Worm (Caenorhabditis elegans) whole organism, late embryonic: ENCODE results near the gene F13D12.10.

Source experiments
- C38D4.7 ChIP-seq: fragments of 200-800 bp; sonication (Bioruptor generic); optimal IDR thresholded peaks from 2 replicates; lab custom pipeline; 2018; ENCODE audit warnings: mild to moderate bottlenecking, missing genetic modification characterization, moderate library complexity, missing compliant biosample characterization
- F13H6.1 ChIP-seq: sonication (generic microtip); optimal IDR thresholded peaks from 2 replicates; lab custom pipeline; 2016; ENCODE audit warnings: missing genetic modification characterization, missing compliant biosample characterization
- K02D7.2 ChIP-seq: sonication (generic microtip); optimal IDR thresholded peaks from 2 replicates; lab custom pipeline; 2017; ENCODE audit warnings: mild to moderate bottlenecking, missing genetic modification characterization, missing compliant biosample characterization
- T23F11.4 ChIP-seq: fragments of 200-800 bp; sonication (Bioruptor generic); optimal IDR thresholded peaks from 2 replicates; lab custom pipeline; 2018; ENCODE audit warnings: mild to moderate bottlenecking, missing genetic modification characterization, missing compliant biosample characterization
- ahr-1 ChIP-seq: sonication (generic microtip); optimal IDR thresholded peaks from 2 replicates; lab custom pipeline; 2016; ENCODE audit warnings: missing genetic modification characterization, missing compliant biosample characterization
- ceh-14 ChIP-seq: sonication (generic microtip); optimal IDR thresholded peaks from 2 replicates; lab custom pipeline; 2016; ENCODE audit warnings: missing genotype, missing genetic modification characterization, missing compliant biosample characterization
- ceh-18 ChIP-seq: sonication (generic microtip); optimal IDR thresholded peaks from 2 replicates; lab custom pipeline; 2016; ENCODE audit warnings: missing genetic modification characterization, missing compliant biosample characterization
- ceh-22 ChIP-seq: sonication (generic microtip); optimal IDR thresholded peaks from 2 replicates; lab custom pipeline; 2017; ENCODE audit warnings: missing biosample characterization, missing genetic modification characterization
- ceh-24 ChIP-seq: sonication (generic microtip); optimal IDR thresholded peaks from 2 replicates; lab custom pipeline; 2016; ENCODE audit warnings: mild to moderate bottlenecking, missing genetic modification characterization, missing compliant biosample characterization
- ceh-30 ChIP-seq: fragments of 150-350 bp; optimal IDR thresholded peaks from 2 replicates; lab custom pipeline; 2014; ENCODE audit warnings: missing biosample characterization, missing genetic modification characterization
- ceh-31 ChIP-seq: sonication (generic microtip); optimal IDR thresholded peaks from 2 replicates; lab custom pipeline; 2016; ENCODE audit warnings: missing genetic modification characterization, missing compliant biosample characterization
- ceh-45 ChIP-seq: fragments of 200-800 bp; sonication (Bioruptor generic); IDR thresholded peaks from 2 replicates; pipeline ENCODE4 v1.3.6; 2022; ENCODE audit warnings: missing genetic modification reagents, missing genetic modification characterization, missing compliant biosample characterization
- che-1 ChIP-seq: sonication (generic microtip); optimal IDR thresholded peaks from 2 replicates; lab custom pipeline; 2016; ENCODE audit warnings: mild to moderate bottlenecking, missing genetic modification characterization, missing compliant biosample characterization
- dmd-4 ChIP-seq: sonication (generic microtip); optimal IDR thresholded peaks from 2 replicates; lab custom pipeline; 2016; ENCODE audit warnings: borderline replicate concordance, missing genetic modification characterization, missing compliant biosample characterization
- fkh-6 ChIP-seq: sonication (generic microtip); optimal IDR thresholded peaks from 2 replicates; lab custom pipeline; 2016; ENCODE audit warnings: missing genetic modification characterization, missing compliant biosample characterization
- gmeb-2 ChIP-seq: sonication (generic microtip); optimal IDR thresholded peaks from 2 replicates; lab custom pipeline; 2016; ENCODE audit warnings: missing genetic modification characterization, inconsistent platforms, missing compliant biosample characterization
- hlh-13 ChIP-seq: fragments of 200-800 bp; sonication (Bioruptor generic); optimal IDR thresholded peaks from 2 replicates; lab custom pipeline; 2018; ENCODE audit warnings: mild to moderate bottlenecking, missing genetic modification characterization, missing compliant biosample characterization
- hlh-15 ChIP-seq: sonication (generic microtip); optimal IDR thresholded peaks from 2 replicates; lab custom pipeline; 2016; ENCODE audit warnings: missing genetic modification characterization, missing compliant biosample characterization
- hlh-30 ChIP-seq: sonication (generic microtip); optimal IDR thresholded peaks from 2 replicates; lab custom pipeline; 2017; ENCODE audit warnings: antibody characterized with exemption, missing genetic modification characterization, missing compliant biosample characterization; ENCODE audit not compliant: insufficient read depth
- madf-2 ChIP-seq: sonication (generic microtip); optimal IDR thresholded peaks from 2 replicates; lab custom pipeline; 2017; ENCODE audit warnings: missing genetic modification characterization, missing compliant biosample characterization
- nfya-1 ChIP-seq: sonication (generic microtip); optimal IDR thresholded peaks from 2 replicates; lab custom pipeline; 2017; ENCODE audit warnings: missing genetic modification characterization, mild to moderate bottlenecking, missing compliant biosample characterization, antibody characterized with exemption, moderate library complexity
- nhr-11 ChIP-seq: fragments of 150-350 bp; optimal IDR thresholded peaks from 2 replicates; lab custom pipeline; 2014; ENCODE audit warnings: missing biosample characterization, missing genetic modification characterization
- npax-4 ChIP-seq: sonication (generic microtip); optimal IDR thresholded peaks from 2 replicates; lab custom pipeline; 2016; ENCODE audit warnings: missing genetic modification characterization, missing compliant biosample characterization
- odd-2 ChIP-seq: sonication (generic microtip); optimal IDR thresholded peaks from 2 replicates; lab custom pipeline; 2017; ENCODE audit warnings: antibody characterized with exemption, mild to moderate bottlenecking, missing genetic modification characterization, missing compliant biosample characterization
- pat-9 ChIP-seq: fragments of 200-800 bp; sonication (Bioruptor generic); optimal IDR thresholded peaks from 2 replicates; lab custom pipeline; 2018; ENCODE audit warnings: mild to moderate bottlenecking, missing genetic modification characterization, moderate library complexity, missing compliant biosample characterization
- pax-1 ChIP-seq: fragments of 150-350 bp; optimal IDR thresholded peaks from 2 replicates; lab custom pipeline; 2014; ENCODE audit warnings: missing biosample characterization, missing genetic modification characterization
- rnt-1 ChIP-seq: sonication (generic microtip); optimal IDR thresholded peaks from 2 replicates; lab custom pipeline; 2016; ENCODE audit warnings: missing genetic modification characterization, missing compliant biosample characterization
- sdc-2 ChIP-seq: sonication (generic microtip); optimal IDR thresholded peaks from 2 replicates; lab custom pipeline; 2016; ENCODE audit warnings: missing genotype, missing genetic modification characterization, missing compliant biosample characterization
- sox-2 ChIP-seq: fragments of 200-800 bp; sonication (Bioruptor generic); IDR thresholded peaks from 2 replicates; pipeline ENCODE4 v1.3.6; 2022; ENCODE audit warnings: missing genetic modification reagents, missing genetic modification characterization, missing compliant biosample characterization
- sox-4 ChIP-seq: sonication (generic microtip); optimal IDR thresholded peaks from 2 replicates; lab custom pipeline; 2017; ENCODE audit warnings: mild to moderate bottlenecking, missing genetic modification characterization, inconsistent platforms, missing compliant biosample characterization
- tbx-2 ChIP-seq: sonication (generic microtip); optimal IDR thresholded peaks from 2 replicates; lab custom pipeline; 2016; ENCODE audit warnings: missing genetic modification characterization, missing compliant biosample characterization
- unc-3 ChIP-seq, 2 experiments: fragments of 200-800 bp in 1 of 2; sonication (Bioruptor generic) in 1 of 2; sonication (generic microtip) in 1 of 2; conservative IDR thresholded peaks in 1 of 2; optimal IDR thresholded peaks in 1 of 2; 2 replicates each; pipeline versions ENCODE4 v1.3.6 to Lab custom; 2016 to 2022; ENCODE audit warnings: missing compliant biosample characterization in 2 of 2, missing genetic modification characterization in 2 of 2, missing genetic modification reagents in 1 of 2
- unc-42 ChIP-seq: sonication (generic microtip); optimal IDR thresholded peaks from 2 replicates; lab custom pipeline; 2016; ENCODE audit warnings: missing genotype, missing genetic modification characterization, missing compliant biosample characterization
- unc-55 ChIP-seq: sonication (generic microtip); optimal IDR thresholded peaks from 2 replicates; lab custom pipeline; 2017; ENCODE audit warnings: missing biosample characterization, missing genetic modification reagents, missing genetic modification characterization
- ztf-16 ChIP-seq: sonication (generic microtip); optimal IDR thresholded peaks from 2 replicates; lab custom pipeline; 2017; ENCODE audit warnings: missing genetic modification characterization, missing compliant biosample characterization

Gene F13D12.10

DNA sequence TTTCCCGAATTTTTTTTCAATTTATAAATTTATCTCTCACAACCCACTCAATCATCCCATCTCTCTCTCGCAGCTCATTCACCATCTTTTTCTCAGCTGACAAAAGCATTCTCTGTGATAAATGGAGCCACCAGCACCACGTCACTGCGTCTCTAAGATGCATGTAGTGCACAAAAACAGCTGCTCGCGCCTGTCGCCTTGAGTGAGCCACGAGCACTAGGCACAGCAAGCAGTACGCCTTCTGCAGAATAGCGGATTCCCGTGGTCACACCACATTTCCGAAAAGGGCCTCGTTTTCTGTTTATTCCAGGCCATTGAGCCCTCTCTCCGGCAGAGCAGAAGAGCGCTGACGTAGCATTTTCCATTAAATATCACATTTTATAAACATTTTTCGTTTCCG, at the start of gene F13D12.10:
Gene F13D12.10 (plus strand): TSS at position 231 of the 400 bp plus-strand sequence.
- TF ChIP-seq npax-4 (tag; lab: Kevin White, UChicago), result no peak
- no peak for TF ChIP-seq hlh-15 (tag; lab: Kevin White, UChicago)
- no peak for TF ChIP-seq ceh-31 (tag; lab: Kevin White, UChicago)
- TF ChIP-seq ceh-18 (tag; lab: Kevin White, UChicago), result peak; percentile 64
- no peak for TF ChIP-seq pat-9 (tag; lab: Kevin White, UChicago)
- TF ChIP-seq unc-55 (GFP tag; lab: Kevin White, UChicago), result peak; percentile 20
- TF ChIP-seq F13H6.1 (tag; lab: Kevin White, UChicago), result no peak
- no peak for TF ChIP-seq che-1 (tag; lab: Kevin White, UChicago)

DNA sequence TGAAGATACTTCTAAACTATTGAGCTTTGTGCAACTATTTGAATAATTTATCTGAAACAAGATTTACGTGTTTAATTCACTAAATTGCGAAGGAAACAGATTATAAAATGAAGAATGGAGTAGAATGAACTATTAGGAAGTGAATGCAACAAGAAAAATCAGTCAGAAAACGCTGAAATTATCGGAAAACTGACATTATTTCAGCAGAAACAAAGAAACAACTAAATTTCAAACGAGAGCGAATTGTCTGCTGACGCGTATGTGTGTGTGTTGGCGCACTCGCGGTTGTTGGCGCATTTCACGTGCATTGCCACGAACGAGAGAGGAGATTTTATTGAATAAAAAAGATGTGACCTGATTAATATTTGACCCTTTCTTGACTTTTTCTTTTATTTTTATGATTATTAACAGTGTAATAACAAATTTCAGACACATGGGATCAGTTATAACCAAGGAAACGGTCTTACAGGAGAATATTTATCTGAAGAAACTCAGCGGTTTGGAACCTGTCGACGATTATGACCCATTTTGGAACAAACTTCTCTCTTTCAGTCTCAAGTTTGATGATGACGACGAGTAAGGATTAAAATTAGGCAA, 37.6 kb upstream of the F13D12.10 start, which contains the start of the genes trr-1 and C47D12.2:
Gene trr-1 (minus strand): TSS at position 51 of the 597 bp plus-strand sequence.
Gene C47D12.2 (plus strand): TSS at position 430 of the 597 bp plus-strand sequence.
- TF ChIP-seq nhr-11, result no peak
- peak; percentile 48 for TF ChIP-seq tbx-2 (tag; lab: Kevin White, UChicago)
- TF ChIP-seq ceh-14 (tag; lab: Kevin White, UChicago), result peak; percentile 34
- no peak for TF ChIP-seq sox-2
- no peak for TF ChIP-seq npax-4 (tag; lab: Kevin White, UChicago)
- peak; percentile 29 for TF ChIP-seq madf-2 (tag; lab: Kevin White, UChicago)
- TF ChIP-seq unc-3 (GFP tag; conservative IDR thresholded peaks at IDR 0.05; lab: Robert Waterston, UW), result no peak
- peak; percentile 7 for TF ChIP-seq unc-3 (tag; optimal IDR thresholded peaks at IDR 0.05; lab: Kevin White, UChicago)
- TF ChIP-seq unc-42 (tag; lab: Kevin White, UChicago), result peak; percentile 69
- no peak for TF ChIP-seq sox-4 (tag; lab: Kevin White, UChicago)
- no peak for TF ChIP-seq ceh-30 (tag; lab: Kevin White, UChicago)
- TF ChIP-seq ceh-18 (tag; lab: Kevin White, UChicago), result peak; percentile 43
- peak; percentile 1 for TF ChIP-seq sdc-2 (tag; lab: Kevin White, UChicago)
- TF ChIP-seq hlh-30, result peak; percentile 57

DNA sequence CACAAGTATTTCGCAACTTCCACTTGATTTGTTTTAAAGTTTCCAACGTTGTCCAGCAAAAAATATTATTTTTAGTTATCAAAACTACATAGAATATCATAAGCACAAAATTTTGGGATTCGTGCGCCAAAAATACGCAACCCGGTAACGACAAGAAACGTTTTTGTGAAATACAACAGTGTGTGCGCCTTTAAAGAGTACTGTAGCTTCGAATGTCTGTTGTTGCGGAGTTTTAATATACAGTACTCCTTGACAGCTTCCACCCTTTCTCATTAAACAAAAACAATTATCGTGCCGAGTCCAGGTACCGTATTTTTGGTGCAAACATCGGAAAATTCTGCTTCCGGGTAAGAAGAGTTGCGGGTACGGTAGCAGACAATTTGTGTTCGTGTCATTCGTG, 33.4 kb upstream of the F13D12.10 start:
- TF ChIP-seq ceh-18 (tag; lab: Kevin White, UChicago) (no peak), C38D4.7 (GFP tag; lab: Kevin White, UChicago) (no peak), ceh-24 (tag; lab: Kevin White, UChicago) (no peak)

DNA sequence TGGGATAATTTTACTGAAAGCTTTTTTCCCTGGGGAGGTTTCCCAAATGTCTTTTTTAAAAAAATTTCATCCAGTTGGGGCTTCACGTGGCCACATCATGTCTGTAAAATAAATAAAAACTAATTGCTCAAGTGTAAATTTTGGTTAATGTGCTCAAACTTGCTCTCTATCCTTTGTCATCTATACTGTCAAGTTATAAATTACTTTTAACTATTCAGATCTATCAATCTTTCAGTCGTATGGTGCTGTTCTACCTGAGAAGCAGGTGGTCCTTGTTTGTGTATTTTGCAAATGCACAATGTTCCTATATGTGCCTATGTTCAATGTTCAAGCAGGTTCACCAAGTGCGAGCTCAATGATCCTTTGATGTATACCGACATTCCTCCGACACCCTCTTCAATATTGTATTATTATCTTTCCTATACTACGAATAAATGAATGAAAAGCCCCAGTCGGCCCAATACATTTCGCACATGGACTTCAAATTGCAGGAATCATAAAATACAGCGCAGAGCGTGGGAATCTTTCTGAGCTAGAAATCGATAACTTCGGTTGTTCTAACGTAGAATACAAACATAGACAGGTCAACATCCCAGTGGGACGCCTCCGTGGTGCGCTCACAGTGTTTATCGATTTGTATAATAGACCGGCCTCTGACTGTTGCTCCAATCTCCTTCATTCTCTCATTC, 32.3 kb upstream of the F13D12.10 start, which contains the start of the genes sfxn-1.4 and C47D12.4:
Gene sfxn-1.4 (minus strand): TSS at position 101 of the 689 bp plus-strand sequence.
Gene C47D12.4 (plus strand): TSS at position 639 of the 689 bp plus-strand sequence.
- TF ChIP-seq fkh-6 (tag; lab: Kevin White, UChicago) (no peak), ahr-1 (tag; lab: Kevin White, UChicago) (no peak), ceh-30 (tag; lab: Kevin White, UChicago) (no peak)

DNA sequence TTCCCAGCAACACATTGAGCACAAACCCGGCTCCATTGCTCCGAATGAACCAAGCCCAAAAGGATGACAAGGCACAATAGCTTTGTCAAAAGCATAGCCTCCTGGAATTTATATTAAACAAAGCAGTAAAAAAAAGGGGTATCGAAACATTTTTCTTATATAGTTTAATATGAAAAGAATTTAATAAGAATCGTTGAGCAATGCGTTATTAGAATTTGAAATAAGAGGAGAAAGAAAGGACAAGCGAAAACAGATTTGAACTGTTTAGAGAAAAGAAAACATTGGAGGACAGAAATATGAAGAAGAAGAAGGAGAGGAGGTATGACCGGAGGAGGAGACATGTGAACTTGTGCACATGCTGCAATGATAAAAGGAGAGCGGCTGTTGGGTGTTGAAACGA, 28.4 kb upstream of the F13D12.10 start, which contains the start of gene C47D12.5:
Gene C47D12.5 (minus strand): TSS at position 101 of the 400 bp plus-strand sequence.
- TF ChIP-seq ceh-31 (tag; lab: Kevin White, UChicago), result no peak
- no peak for TF ChIP-seq dmd-4 (tag; lab: Kevin White, UChicago)
- TF ChIP-seq sdc-2 (tag; lab: Kevin White, UChicago), result no peak
- no peak for TF ChIP-seq nfya-1 (tag; lab: Kevin White, UChicago)
- no peak for TF ChIP-seq ceh-24 (tag; lab: Kevin White, UChicago)
- TF ChIP-seq ceh-30 (tag; lab: Kevin White, UChicago), result no peak
- no peak for TF ChIP-seq fkh-6 (tag; lab: Kevin White, UChicago)
- TF ChIP-seq K02D7.2 (tag; lab: Kevin White, UChicago), result no peak
- TF ChIP-seq ztf-16 (tag; lab: Kevin White, UChicago), result no peak
- TF ChIP-seq hlh-13 (GFP tag; lab: Kevin White, UChicago), result no peak
- no peak for TF ChIP-seq gmeb-2 (tag; lab: Kevin White, UChicago)
- no peak for TF ChIP-seq rnt-1 (tag; lab: Kevin White, UChicago)
- no peak for TF ChIP-seq pax-1 (tag; lab: Kevin White, UChicago)
- TF ChIP-seq odd-2 (tag; lab: Kevin White, UChicago), result no peak
- no peak for TF ChIP-seq ceh-45 (GFP tag; lab: Robert Waterston, UW)
- TF ChIP-seq T23F11.4, result no peak
- no peak for TF ChIP-seq unc-3 (GFP tag; conservative IDR thresholded peaks at IDR 0.05; lab: Robert Waterston, UW)
- no peak for TF ChIP-seq unc-3 (tag; optimal IDR thresholded peaks at IDR 0.05; lab: Kevin White, UChicago)
- no peak for TF ChIP-seq ceh-22 (tag; lab: Kevin White, UChicago)
- TF ChIP-seq pat-9 (tag; lab: Kevin White, UChicago), result no peak
